Worm (Caenorhabditis elegans) whole organism, L3 larva: ENCODE data around the gene ncx-7.

Experiments used
- R02D3.7 ChIP-seq: fragments of 150-350 bp; optimal IDR thresholded peaks from 2 replicates; lab custom pipeline; 2014; ENCODE audit warnings: missing biosample characterization, missing genetic modification characterization
- ama-1 ChIP-seq: fragments of 150-350 bp; optimal IDR thresholded peaks from 2 replicates; lab custom pipeline; 2018
- ceh-28 ChIP-seq: fragments of 150-350 bp; optimal IDR thresholded peaks from 2 replicates; lab custom pipeline; 2014; ENCODE audit warnings: missing biosample characterization, missing genetic modification reagents, missing genetic modification characterization
- ceh-82 ChIP-seq: fragments of 150-350 bp; optimal IDR thresholded peaks from 2 replicates; lab custom pipeline; 2014; ENCODE audit warnings: missing biosample characterization, missing genetic modification characterization
- egl-27 ChIP-seq: sonication (generic microtip); optimal IDR thresholded peaks from 4 replicates; lab custom pipeline; 2017; ENCODE audit warnings: missing biosample characterization, missing genetic modification reagents, missing genetic modification characterization
- elt-1 ChIP-seq: fragments of 150-350 bp; optimal IDR thresholded peaks from 2 replicates; lab custom pipeline; 2014; ENCODE audit warnings: missing biosample characterization, missing genetic modification characterization
- eor-1 ChIP-seq, 2 experiments: fragments of 150-350 bp; optimal IDR thresholded peaks; 2 replicates each; lab custom pipeline; 2014 to 2018; ENCODE audit warnings: missing biosample characterization in 2 of 2, missing genetic modification characterization in 2 of 2
- lsy-12 ChIP-seq: sonication (generic microtip); optimal IDR thresholded peaks from 2 replicates; lab custom pipeline; 2016; ENCODE audit warnings: mild to moderate bottlenecking, missing genetic modification characterization, missing compliant biosample characterization
- nfya-1 ChIP-seq: sonication (generic microtip); optimal IDR thresholded peaks from 2 replicates; lab custom pipeline; 2017; ENCODE audit warnings: missing genetic modification characterization, mild to moderate bottlenecking, missing compliant biosample characterization, antibody characterized with exemption, moderate library complexity; ENCODE audit not compliant: insufficient read depth
- nhr-77 ChIP-seq: fragments of 150-350 bp; optimal IDR thresholded peaks from 2 replicates; lab custom pipeline; 2014; ENCODE audit warnings: missing biosample characterization, missing genetic modification characterization
- pha-4 ChIP-seq: fragments of 150-350 bp; optimal IDR thresholded peaks from 2 replicates; lab custom pipeline; 2014; ENCODE audit warnings: missing biosample characterization, missing genetic modification reagents, missing genetic modification characterization
- skn-1 ChIP-seq: fragments of 150-350 bp; optimal IDR thresholded peaks from 2 replicates; lab custom pipeline; 2014; ENCODE audit warnings: missing biosample characterization, missing genetic modification characterization
- snpc-4 ChIP-seq: fragments of 150-350 bp; optimal IDR thresholded peaks from 2 replicates; lab custom pipeline; 2014; ENCODE audit warnings: missing biosample characterization, missing genetic modification characterization
- ztf-4 ChIP-seq: fragments of 150-350 bp; optimal IDR thresholded peaks from 2 replicates; lab custom pipeline; 2014; ENCODE audit warnings: missing biosample characterization, missing genetic modification characterization

ce11 chrIII:9768023-9768422, 47.9 kb upstream of the ncx-7 start:
- TF ChIP-seq elt-1 (tag; lab: Kevin White, UChicago), result no peak
- no peak for TF ChIP-seq lsy-12 (tag; lab: Kevin White, UChicago)
- no peak for TF ChIP-seq ama-1
- no peak for TF ChIP-seq nfya-1
- TF ChIP-seq ceh-82 (tag; lab: Kevin White, UChicago), result no peak
- TF ChIP-seq eor-1 (tag; optimal IDR thresholded peaks at IDR 0.05; lab: Kevin White, UChicago), result no peak
- no peak for TF ChIP-seq ztf-4 (tag; lab: Kevin White, UChicago)
- TF ChIP-seq skn-1, result no peak
- TF ChIP-seq egl-27 (tag; lab: Kevin White, UChicago), result no peak
- no peak for TF ChIP-seq ceh-28 (tag; lab: Kevin White, UChicago)
- TF ChIP-seq nhr-77, result no peak
- TF ChIP-seq R02D3.7 (tag; lab: Kevin White, UChicago), result no peak
- TF ChIP-seq pha-4, result no peak
- no peak for TF ChIP-seq snpc-4
